Worm (Caenorhabditis elegans): ENCODE measurements around the gene madf-3.

The madf-3 gene

ce11 chrII:4378195-4378594 is 43.6 kb downstream of the madf-3 start, which contains the start of gene B0286.1:
TSS of gene B0286.1 (plus strand) at chrII:4378495.
- TF ChIP-seq unc-39 (tag; optimal IDR thresholded peaks at IDR 0.05) (no peak), gmeb-1 (tag; optimal IDR thresholded peaks at IDR 0.05) (no peak), lsy-2 (tag; optimal IDR thresholded peaks at IDR 0.05) (no peak), ceh-82 (tag; optimal IDR thresholded peaks at IDR 0.05) (no peak), mab-5 (tag; optimal IDR thresholded peaks at IDR 0.05) (no peak), dmd-4 (tag; optimal IDR thresholded peaks at IDR 0.05) (no peak), ceh-16 (tag; optimal IDR thresholded peaks at IDR 0.05) (no peak), mdl-1 (tag; optimal IDR thresholded peaks at IDR 0.05) (no peak), elt-3 (tag; optimal IDR thresholded peaks at IDR 0.05) (no peak), nhr-6 (tag; optimal IDR thresholded peaks at IDR 0.05) (no peak), mbf-1 (tag; optimal IDR thresholded peaks at IDR 0.05) (no peak), alr-1 (tag; optimal IDR thresholded peaks at IDR 0.05) (no peak), aly-2 (tag; optimal IDR thresholded peaks at IDR 0.05) (no peak), nhr-129 (tag; optimal IDR thresholded peaks at IDR 0.05) (no peak), peb-1 (tag; optimal IDR thresholded peaks at IDR 0.05) (no peak)

- no peak for TF ChIP-seq snpc-4 (tag; optimal IDR thresholded peaks at IDR 0.05)
- TF ChIP-seq unc-62 (GFP tag; optimal IDR thresholded peaks at IDR 0.05) = no peak
- no peak for TF ChIP-seq nhr-21 (tag; optimal IDR thresholded peaks at IDR 0.05)
- no peak for TF ChIP-seq alr-1 (tag; optimal IDR thresholded peaks at IDR 0.05)
- no peak for TF ChIP-seq unc-55 (GFP tag; optimal IDR thresholded peaks at IDR 0.05)
- TF ChIP-seq nhr-6 (tag; optimal IDR thresholded peaks at IDR 0.05) = no peak
- no peak for TF ChIP-seq lin-39 (tag; optimal IDR thresholded peaks at IDR 0.05)
- TF ChIP-seq aly-2 (tag; optimal IDR thresholded peaks at IDR 0.05) = no peak
- TF ChIP-seq ceh-16 (tag; optimal IDR thresholded peaks at IDR 0.05) = no peak
- TF ChIP-seq lsy-2 (tag; optimal IDR thresholded peaks at IDR 0.05) = no peak
- no peak for TF ChIP-seq ztf-11 (tag; optimal IDR thresholded peaks at IDR 0.05)
- TF ChIP-seq nhr-25 (tag; optimal IDR thresholded peaks at IDR 0.05) = no peak
These were observed 48.8 kb downstream of the madf-3 start, which contains the start of gene fkh-6 for ce11 chrII:4383306-4383705. TSS of gene fkh-6 (minus strand) at chrII:4383406.
